Worm (Caenorhabditis elegans) whole organism, L1 larva: ENCODE data around the gene dmd-5.

Experiments used
- C04F5.9 ChIP-seq: sonication (generic microtip); optimal IDR thresholded peaks from 2 replicates; lab custom pipeline; 2016; ENCODE audit warnings: missing genetic modification characterization, missing compliant biosample characterization
- C16A3.4 ChIP-seq: fragments of 150-350 bp; optimal IDR thresholded peaks from 2 replicates; lab custom pipeline; 2014; ENCODE audit warnings: missing biosample characterization, missing genetic modification characterization
- Y116A8C.19 ChIP-seq: sonication (generic microtip); optimal IDR thresholded peaks from 2 replicates; lab custom pipeline; 2016; ENCODE audit warnings: missing compliant biosample characterization, missing genetic modification characterization, borderline replicate concordance
- ama-1 ChIP-seq: fragments of 150-350 bp; optimal IDR thresholded peaks from 2 replicates; lab custom pipeline; 2014
- ceh-8 ChIP-seq: fragments of 200-800 bp; sonication (Bioruptor generic); optimal IDR thresholded peaks from 2 replicates; lab custom pipeline; 2018; ENCODE audit warnings: mild to moderate bottlenecking, missing genetic modification characterization, moderate library complexity, missing compliant biosample characterization
- ceh-82 ChIP-seq, 3 experiments: fragments of 150-350 bp in 1 of 3; sonication (generic microtip) in 2 of 3; optimal IDR thresholded peaks; 2 replicates each; lab custom pipeline; 2014 to 2017; ENCODE audit warnings: missing biosample characterization in 3 of 3, missing genetic modification characterization in 3 of 3
- ceh-88 ChIP-seq: fragments of 200-800 bp; sonication (Bioruptor generic); IDR thresholded peaks from 2 replicates; pipeline ENCODE4 v1.3.6; 2022; ENCODE audit warnings: missing genetic modification characterization, missing compliant biosample characterization
- ces-1 ChIP-seq: fragments of 150-350 bp; optimal IDR thresholded peaks from 2 replicates; lab custom pipeline; 2014; ENCODE audit warnings: missing biosample characterization, missing genetic modification reagents, missing genetic modification characterization
- efl-1 ChIP-seq, 4 experiments: fragments of 150-350 bp; optimal IDR thresholded peaks in 3 of 4; peaks in 1 of 4; 1 replicate in 1 of 4; 2 replicates in 3 of 4; lab custom pipeline; 2014; ENCODE audit warnings: missing biosample characterization in 2 of 4, missing genetic modification characterization in 2 of 4, missing genetic modification reagents in 2 of 4
- elt-2 ChIP-seq: sonication (generic microtip); optimal IDR thresholded peaks from 2 replicates; lab custom pipeline; 2016; ENCODE audit warnings: missing genetic modification characterization, mild to moderate bottlenecking, inconsistent platforms, missing compliant biosample characterization, missing genetic modification reagents
- ets-5 ChIP-seq: fragments of 200-800 bp; sonication (Bioruptor generic); IDR thresholded peaks from 2 replicates; pipeline ENCODE4 v1.3.6; 2022; ENCODE audit warnings: missing genetic modification characterization, missing compliant biosample characterization
- grh-1 ChIP-seq: fragments of 200-800 bp; sonication (Bioruptor generic); IDR thresholded peaks from 2 replicates; pipeline ENCODE4 v1.3.6; 2022; ENCODE audit warnings: missing genetic modification reagents, missing genetic modification characterization, missing compliant biosample characterization
- hlh-17 ChIP-seq: fragments of 200-800 bp; sonication (Bioruptor generic); optimal IDR thresholded peaks from 2 replicates; lab custom pipeline; 2018; ENCODE audit warnings: missing genetic modification characterization, mild to moderate bottlenecking, missing compliant biosample characterization, moderate library complexity, borderline replicate concordance
- irx-1 ChIP-seq: sonication (generic microtip); optimal IDR thresholded peaks from 2 replicates; lab custom pipeline; 2016; ENCODE audit warnings: missing genetic modification characterization, missing compliant biosample characterization
- isw-1 ChIP-seq: fragments of 200-800 bp; sonication (Bioruptor generic); IDR thresholded peaks from 2 replicates; pipeline ENCODE4 v1.3.6; 2022; ENCODE audit warnings: missing genetic modification characterization, missing compliant biosample characterization
- jun-1 ChIP-seq: fragments of 150-350 bp; optimal IDR thresholded peaks from 2 replicates; lab custom pipeline; 2014; ENCODE audit warnings: missing biosample characterization, missing genetic modification reagents, missing genetic modification characterization
- lin-14 ChIP-seq: fragments of 200-800 bp; sonication (Bioruptor generic); optimal IDR thresholded peaks from 2 replicates; lab custom pipeline; 2018; ENCODE audit warnings: mild to moderate bottlenecking, missing genetic modification characterization, moderate library complexity, missing compliant biosample characterization
- lin-15B ChIP-seq: fragments of 150-350 bp; sonication (generic microtip); optimal IDR thresholded peaks from 3 replicates; lab custom pipeline; 2014; ENCODE audit warnings: missing biosample characterization, missing genetic modification characterization
- lin-35 ChIP-seq, 2 experiments: fragments of 150-350 bp; optimal IDR thresholded peaks; 2 replicates each; lab custom pipeline; 2014; ENCODE audit warnings: missing biosample characterization in 2 of 2, missing genetic modification characterization in 2 of 2, missing genetic modification reagents in 2 of 2
- lin-39 ChIP-seq: fragments of 150-350 bp; optimal IDR thresholded peaks from 2 replicates; lab custom pipeline; 2014; ENCODE audit warnings: missing biosample characterization, missing genetic modification reagents, missing genetic modification characterization
- lsy-2 ChIP-seq, 2 experiments: fragments of 150-350 bp; optimal IDR thresholded peaks; 2 replicates each; lab custom pipeline; 2014; ENCODE audit warnings: missing biosample characterization in 2 of 2, missing genetic modification characterization in 2 of 2
- mdl-1 ChIP-seq, 2 experiments: fragments of 150-350 bp; optimal IDR thresholded peaks; 2 replicates each; lab custom pipeline; 2014 to 2017; ENCODE audit warnings: missing biosample characterization in 2 of 2, missing genetic modification characterization in 2 of 2, inconsistent platforms in 1 of 2
- mef-2 ChIP-seq: fragments of 150-350 bp; optimal IDR thresholded peaks from 2 replicates; lab custom pipeline; 2014; ENCODE audit warnings: missing biosample characterization, missing genetic modification characterization
- mep-1 ChIP-seq: fragments of 150-350 bp; optimal IDR thresholded peaks from 2 replicates; lab custom pipeline; 2014; ENCODE audit warnings: missing biosample characterization, missing genetic modification characterization
- nhr-12 ChIP-seq: sonication (generic microtip); optimal IDR thresholded peaks from 2 replicates; lab custom pipeline; 2017; ENCODE audit warnings: missing biosample characterization, missing genetic modification characterization
- nhr-20 ChIP-seq: sonication (generic microtip); optimal IDR thresholded peaks from 2 replicates; lab custom pipeline; 2016; ENCODE audit warnings: mild to moderate bottlenecking, missing genetic modification characterization, missing compliant biosample characterization
- nhr-71 ChIP-seq: sonication (generic microtip); optimal IDR thresholded peaks from 2 replicates; lab custom pipeline; 2016; ENCODE audit warnings: mild to moderate bottlenecking, missing genetic modification characterization, moderate library complexity, missing compliant biosample characterization
- nhr-85 ChIP-seq: sonication (generic microtip); peaks from one replicate; lab custom pipeline; 2016; ENCODE audit warnings: missing genetic modification characterization, inconsistent platforms, missing compliant biosample characterization
- pag-3 ChIP-seq: sonication (generic microtip); optimal IDR thresholded peaks from 2 replicates; lab custom pipeline; 2017; ENCODE audit warnings: missing genetic modification characterization, mild to moderate bottlenecking, missing compliant biosample characterization, antibody characterized with exemption, borderline replicate concordance; ENCODE audit not compliant: insufficient read depth
- pqm-1 ChIP-seq: sonication (generic microtip); optimal IDR thresholded peaks from 3 replicates; lab custom pipeline; 2017; ENCODE audit warnings: missing biosample characterization, missing genetic modification characterization
- rnt-1 ChIP-seq: sonication (generic microtip); optimal IDR thresholded peaks from 2 replicates; lab custom pipeline; 2016; ENCODE audit warnings: mild to moderate bottlenecking, missing genetic modification characterization, moderate library complexity, missing compliant biosample characterization
- snu-23 ChIP-seq: sonication (generic microtip); optimal IDR thresholded peaks from 2 replicates; lab custom pipeline; 2016; ENCODE audit warnings: missing genetic modification characterization, missing compliant biosample characterization
- sox-4 ChIP-seq: sonication (generic microtip); optimal IDR thresholded peaks from 2 replicates; lab custom pipeline; 2016; ENCODE audit warnings: missing genetic modification characterization, missing compliant biosample characterization
- sup-37 ChIP-seq: fragments of 200-800 bp; sonication (Bioruptor generic); optimal IDR thresholded peaks from 2 replicates; lab custom pipeline; 2018; ENCODE audit warnings: mild to moderate bottlenecking, missing genetic modification characterization, missing compliant biosample characterization
- swsn-7 ChIP-seq: sonication (generic microtip); optimal IDR thresholded peaks from 2 replicates; lab custom pipeline; 2016; ENCODE audit warnings: missing genetic modification characterization, missing compliant biosample characterization
- unc-130 ChIP-seq: fragments of 150-350 bp; optimal IDR thresholded peaks from 2 replicates; lab custom pipeline; 2017; ENCODE audit warnings: missing biosample characterization, missing genetic modification characterization, inconsistent platforms
- unc-62 ChIP-seq: fragments of 150-350 bp; optimal IDR thresholded peaks from 2 replicates; lab custom pipeline; 2014; ENCODE audit warnings: missing biosample characterization, missing genetic modification reagents, missing genetic modification characterization
- vab-15 ChIP-seq: sonication (generic microtip); optimal IDR thresholded peaks from 2 replicates; lab custom pipeline; 2017; ENCODE audit warnings: missing genotype, mild to moderate bottlenecking, missing genetic modification characterization, missing compliant biosample characterization

dmd-5 gene

ce11 chrII:5806563-5806962 is 32.5 kb upstream of the dmd-5 start:
- TF ChIP-seq elt-2 (peak; percentile 84), efl-1 (optimal IDR thresholded peaks at IDR 0.05; lab: Kevin White, UChicago) (no peak), efl-1 (GFP tag; optimal IDR thresholded peaks at IDR 0.05 in 1 of 2; lab: Kevin White, UChicago) (peak in 1 of 2 experiments; percentile 84), snu-23 (GFP tag; lab: Kevin White, UChicago) (no peak)
- TF ChIP-seq, all 84 proteins: peak for 2

- no peak for TF ChIP-seq efl-1 (optimal IDR thresholded peaks at IDR 0.05; lab: Kevin White, UChicago)
- peak in 1 of 2 experiments; percentile 51 for TF ChIP-seq efl-1 (GFP tag; optimal IDR thresholded peaks at IDR 0.05 in 1 of 2; lab: Kevin White, UChicago)
- no peak for TF ChIP-seq mef-2 (tag; lab: Kevin White, UChicago)
- TF ChIP-seq nhr-71: no peak
- TF ChIP-seq elt-2: peak; percentile 64
These were observed 31.3 kb upstream of the dmd-5 start, which contains the start of gene K05F1.10 for ce11 chrII:5805303-5805702. Gene K05F1.10, minus strand, starts transcription at chrII:5805473.

- TF ChIP-seq hlh-17 (no peak), sox-4 (no peak), elt-2 (no peak), unc-130 (no peak)
These were observed 30.3 kb upstream of the dmd-5 start for ce11 chrII:5804288-5804687.

- no peak for TF ChIP-seq nhr-71
- no peak for TF ChIP-seq elt-2
- TF ChIP-seq ets-5 (GFP tag; lab: Robert Waterston, UW): no peak
- no peak for TF ChIP-seq pqm-1 (tag; lab: Kevin White, UChicago)
- no peak for TF ChIP-seq swsn-7
- TF ChIP-seq ces-1 (GFP tag; lab: Kevin White, UChicago): no peak
- no peak for TF ChIP-seq Y116A8C.19 (tag; lab: Kevin White, UChicago)
- TF ChIP-seq irx-1: no peak
- TF ChIP-seq isw-1 (GFP tag; lab: Robert Waterston, UW): no peak
- no peak for TF ChIP-seq pag-3 (tag; lab: Kevin White, UChicago)
- no peak for TF ChIP-seq C04F5.9 (tag; lab: Kevin White, UChicago)
- TF ChIP-seq, all 84 proteins: peak for 0
These were observed 27.1 kb upstream of the dmd-5 start, which contains the start of the genes K05F1.9 and K05F1.1 for ce11 chrII:5801075-5801474. Gene K05F1.9, minus strand, starts transcription at chrII:5801175. Gene K05F1.1, plus strand, starts transcription at chrII:5801382.

ce11 chrII:5799553-5799952 is 25.5 kb upstream of the dmd-5 start, which contains the start of gene K05F1.8:
Gene K05F1.8, minus strand, starts transcription at chrII:5799653.
- no peak for TF ChIP-seq C16A3.4 (tag; lab: Kevin White, UChicago)
- no peak for TF ChIP-seq elt-2
- TF ChIP-seq unc-62 (GFP tag; lab: Kevin White, UChicago): no peak
- no peak for TF ChIP-seq lin-39 (tag; lab: Kevin White, UChicago)
- no peak for TF ChIP-seq ama-1 (lab: Kevin White, UChicago)
- TF ChIP-seq jun-1 (tag; lab: Kevin White, UChicago): no peak
- TF ChIP-seq C04F5.9 (tag; lab: Kevin White, UChicago): no peak
- no peak for TF ChIP-seq lin-15B (tag; lab: Kevin White, UChicago)
- no peak for TF ChIP-seq ets-5 (GFP tag; lab: Robert Waterston, UW)
- no peak for TF ChIP-seq grh-1 (GFP tag; lab: Robert Waterston, UW)
- TF ChIP-seq lin-35 (GFP tag; optimal IDR thresholded peaks at IDR 0.05; lab: Kevin White, UChicago): no peak
- no peak for TF ChIP-seq sup-37 (GFP tag; lab: Kevin White, UChicago)
- TF ChIP-seq ceh-88 (GFP tag; lab: Robert Waterston, UW): no peak
- TF ChIP-seq lsy-2 (tag; optimal IDR thresholded peaks at IDR 0.05; lab: Kevin White, UChicago): no peak
- TF ChIP-seq ceh-82 (tag; optimal IDR thresholded peaks at IDR 0.05; lab: Kevin White, UChicago): no peak

- TF ChIP-seq lin-14 (GFP tag; lab: Kevin White, UChicago): no peak
- no peak for TF ChIP-seq nhr-12 (tag; lab: Kevin White, UChicago)
- no peak for TF ChIP-seq ces-1 (GFP tag; lab: Kevin White, UChicago)
- no peak for TF ChIP-seq nhr-85 (tag; lab: Kevin White, UChicago)
- no peak for TF ChIP-seq mdl-1 (tag; optimal IDR thresholded peaks at IDR 0.05; lab: Kevin White, UChicago)
- no peak for TF ChIP-seq ceh-8 (GFP tag; lab: Kevin White, UChicago)
- no peak for TF ChIP-seq mep-1 (tag; lab: Kevin White, UChicago)
- no peak for TF ChIP-seq nhr-20 (tag; lab: Kevin White, UChicago)
- no peak for TF ChIP-seq rnt-1 (tag; lab: Kevin White, UChicago)
- no peak for TF ChIP-seq vab-15
These were observed 23.4 kb upstream of the dmd-5 start, which contains the start of the genes msp-63 and msp-142 for ce11 chrII:5797348-5797977. Gene msp-63, minus strand, starts transcription at chrII:5797448. Gene msp-142, plus strand, starts transcription at chrII:5797927.
